Fruit fly (Drosophila melanogaster): Measurements from ENCODE around the gene CG13970.

DNA sequence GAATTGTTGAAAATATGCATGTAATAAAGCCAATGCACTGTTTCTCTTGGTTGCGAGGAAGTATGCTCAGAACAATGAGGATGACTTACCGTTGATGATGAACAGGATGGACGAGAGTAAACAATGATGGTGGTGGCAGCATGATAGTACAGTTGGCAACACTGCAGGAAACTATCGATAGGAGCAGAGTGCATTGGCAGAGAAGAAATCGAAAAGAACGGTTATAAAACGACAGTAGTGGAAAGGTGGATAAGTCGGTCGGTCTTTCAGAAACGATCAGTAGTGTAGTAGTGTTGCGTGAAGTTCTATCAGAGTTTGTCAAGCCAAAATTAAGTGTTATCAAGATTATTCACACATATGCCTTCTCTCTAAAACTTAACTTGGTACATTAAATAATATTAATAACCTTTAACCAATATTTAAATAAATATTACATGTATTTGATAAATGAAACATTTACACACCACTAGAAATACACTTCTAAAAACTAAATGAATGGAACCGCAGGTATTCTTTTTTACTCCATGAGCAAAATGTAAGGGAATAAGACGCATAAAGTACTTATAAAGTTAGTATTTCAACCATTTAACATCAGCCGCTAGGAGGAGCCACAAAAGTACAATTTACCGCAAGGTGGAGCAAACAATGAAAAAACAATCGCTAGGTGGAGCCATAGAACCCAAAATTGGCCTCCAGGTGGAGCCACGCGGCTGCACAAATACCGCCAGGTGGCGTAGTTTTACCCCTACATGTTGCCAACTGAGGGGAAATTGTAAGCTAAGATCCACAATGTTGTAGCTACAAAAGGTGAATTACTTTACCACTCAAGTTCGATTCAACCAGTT lies 16.7 kb upstream of the CG13970 start:
- TF ChIP-seq CG10979 (tag; optimal IDR thresholded peaks at IDR 0.05), result peak; percentile 65
- TF ChIP-seq cas (GFP tag; IDR thresholded peaks at IDR 0.05), result peak; percentile 30; the same call in 1 of the 2 replicates

Measured in whole organism, embryonic.